1 fruit fly cellular context compared by ENCODE assay signal in genomic region chrX:3689079-3689478, dm6.
A peak's percentile ranks its signal among the peaks of the same experiment; 100 is the strongest.
TF ChIP-seq lines count a peak whose summit lies in the region.

No protein-coding gene starts in this region.

TF ChIP-seq in whole organism, embryonic, 481 proteins besides CTCF, POLR2A, EP300 and RAD21 (continued from another document):
- TF ChIP-seq cg (GFP tag; optimal IDR thresholded peaks at IDR 0.05; lab: Kevin White, UChicago) (peak; percentile 77), unpg (GFP tag; optimal IDR thresholded peaks at IDR 0.05; lab: Kevin White, UChicago) (no peak), Med (GFP tag; lab: Kevin White, UChicago) (peak; percentile 67), CG8359 (GFP tag; optimal IDR thresholded peaks at IDR 0.05; lab: Kevin White, UChicago; ENCODE audit: borderline replicate concordance) (no peak), yki (optimal IDR thresholded peaks at IDR 0.05; lab: Kevin White, UChicago) (peak; percentile 61), Trl (optimal IDR thresholded peaks at IDR 0.05; lab: Kevin White, UChicago) (peak; percentile 94 to 96), Trl (GFP tag; optimal IDR thresholded peaks at IDR 0.05; lab: Kevin White, UChicago) (peak; percentile 12), bcd (GFP tag; optimal IDR thresholded peaks at IDR 0.05; lab: Kevin White, UChicago) (no peak), sd (tag; optimal IDR thresholded peaks at IDR 0.05; lab: Kevin White, UChicago) (peak; percentile 77), onecut (GFP tag; IDR thresholded peaks at IDR 0.05; lab: Robert Waterston, UW) (peak; percentile 60), CG10565 (GFP tag; optimal IDR thresholded peaks at IDR 0.05; lab: Kevin White, UChicago) (no peak), mirr (GFP tag; optimal IDR thresholded peaks at IDR 0.05; lab: Kevin White, UChicago) (no peak), Tbp (GFP tag; optimal IDR thresholded peaks at IDR 0.05; lab: Kevin White, UChicago) (no peak), Nf-YC (tag; optimal IDR thresholded peaks at IDR 0.05; lab: Kevin White, UChicago) (no peak), CG32532 (GFP tag; IDR thresholded peaks at IDR 0.05; lab: Robert Waterston, UW) (peak; percentile 45; the same call in 1 of the 2 replicates), cas (GFP tag; IDR thresholded peaks at IDR 0.05; lab: Robert Waterston, UW) (no peak), CG15479 (GFP tag; optimal IDR thresholded peaks at IDR 0.05; lab: Kevin White, UChicago) (no peak), lbe (GFP tag; optimal IDR thresholded peaks at IDR 0.05; lab: Kevin White, UChicago) (peak; percentile 44), gcm2 (GFP tag; optimal IDR thresholded peaks at IDR 0.05; lab: Kevin White, UChicago) (no peak), nau (GFP tag; optimal IDR thresholded peaks at IDR 0.05; lab: Kevin White, UChicago) (no peak), CG9437 (GFP tag; optimal IDR thresholded peaks at IDR 0.05; lab: Kevin White, UChicago) (peak; percentile 33), CrebB (tag; optimal IDR thresholded peaks at IDR 0.05; lab: Kevin White, UChicago) (no peak), psq (GFP tag; optimal IDR thresholded peaks at IDR 0.05; lab: Kevin White, UChicago) (peak; percentile 70), Rfx (GFP tag; IDR thresholded peaks at IDR 0.05; lab: Robert Waterston, UW) (no peak), NC2α (GFP tag; optimal IDR thresholded peaks at IDR 0.05; lab: Kevin White, UChicago) (no peak), CG12104 (GFP tag; optimal IDR thresholded peaks at IDR 0.05; lab: Kevin White, UChicago) (no peak), CG11504 (tag; optimal IDR thresholded peaks at IDR 0.05; lab: Kevin White, UChicago) (peak; percentile 31), Dip2 (GFP tag; IDR thresholded peaks at IDR 0.05; lab: Robert Waterston, UW) (no peak), scrt (GFP tag; optimal IDR thresholded peaks at IDR 0.05; lab: Kevin White, UChicago) (peak; percentile 26), pfk (GFP tag; optimal IDR thresholded peaks at IDR 0.05; lab: Kevin White, UChicago) (peak; percentile 61), CG4404 (GFP tag; IDR thresholded peaks at IDR 0.05; lab: Robert Waterston, UW) (no peak), sob (GFP tag; IDR thresholded peaks at IDR 0.05; lab: Robert Waterston, UW) (no peak), CG16779 (GFP tag; IDR thresholded peaks at IDR 0.05; lab: Robert Waterston, UW) (no peak), fd3F (GFP tag; optimal IDR thresholded peaks at IDR 0.05; lab: Kevin White, UChicago) (no peak), CG12155 (GFP tag; optimal IDR thresholded peaks at IDR 0.05; lab: Kevin White, UChicago) (no peak), Pdp1 (GFP tag; optimal IDR thresholded peaks at IDR 0.05; lab: Kevin White, UChicago) (peak in 1 of 2 experiments; percentile 81), caup (GFP tag; optimal IDR thresholded peaks at IDR 0.05; lab: Kevin White, UChicago; ENCODE audit: severe bottlenecking) (no peak), CG34224 (GFP tag; IDR thresholded peaks at IDR 0.05; lab: Robert Waterston, UW; ENCODE audit: partially characterized antibody) (peak; percentile 42; the same call in 1 of the 3 replicates), CG6854 (GFP tag; optimal IDR thresholded peaks at IDR 0.05; lab: Kevin White, UChicago) (no peak), CG34376 (GFP tag; optimal IDR thresholded peaks at IDR 0.05; lab: Kevin White, UChicago) (peak; percentile 43), CG14014 (GFP tag; IDR thresholded peaks at IDR 0.05; lab: Robert Waterston, UW) (no peak), Abd-B (GFP tag; optimal IDR thresholded peaks at IDR 0.05; lab: Kevin White, UChicago) (no peak), Hr78 (GFP tag; optimal IDR thresholded peaks at IDR 0.05; lab: Kevin White, UChicago) (peak in 1 of 2 experiments; percentile 61), Atf3 (GFP tag; optimal IDR thresholded peaks at IDR 0.05; lab: Kevin White, UChicago) (no peak), crc (GFP tag; optimal IDR thresholded peaks at IDR 0.05; lab: Kevin White, UChicago) (no peak), pros (GFP tag; optimal IDR thresholded peaks at IDR 0.05; lab: Kevin White, UChicago) (peak; percentile 49), ATbp (GFP tag; optimal IDR thresholded peaks at IDR 0.05; lab: Kevin White, UChicago) (no peak), Dll (GFP tag; IDR thresholded peaks at IDR 0.05; lab: Robert Waterston, UW; ENCODE audit: partially characterized antibody) (peak; percentile 31; the same call in 1 of the 4 replicates), ERR (GFP tag; optimal IDR thresholded peaks at IDR 0.05; lab: Kevin White, UChicago) (peak; percentile 16), fru (optimal IDR thresholded peaks at IDR 0.05; lab: Kevin White, UChicago) (no peak), CG11695 (GFP tag; IDR thresholded peaks at IDR 0.05; lab: Robert Waterston, UW) (no peak), Asciz (GFP tag; optimal IDR thresholded peaks at IDR 0.05; lab: Kevin White, UChicago) (no peak), inv (GFP tag; IDR thresholded peaks at IDR 0.05; lab: Robert Waterston, UW; ENCODE audit: partially characterized antibody) (no peak), CG13775 (GFP tag; optimal IDR thresholded peaks at IDR 0.05; lab: Kevin White, UChicago) (no peak), MTF-1 (GFP tag; optimal IDR thresholded peaks at IDR 0.05; lab: Kevin White, UChicago; ENCODE audit: borderline replicate concordance) (peak; percentile 3), mld (GFP tag; IDR thresholded peaks at IDR 0.05; lab: Robert Waterston, UW; ENCODE audit: partially characterized antibody) (no peak), CG18619 (GFP tag; optimal IDR thresholded peaks at IDR 0.05; lab: Kevin White, UChicago) (no peak), Jarid2 (GFP tag; optimal IDR thresholded peaks at IDR 0.05; lab: Kevin White, UChicago) (peak; percentile 48), sqz (GFP tag; optimal IDR thresholded peaks at IDR 0.05; lab: Kevin White, UChicago) (peak; percentile 64), nom (GFP tag; optimal IDR thresholded peaks at IDR 0.05; lab: Kevin White, UChicago) (peak; percentile 77), ci (GFP tag; IDR thresholded peaks at IDR 0.05; lab: Robert Waterston, UW) (peak; percentile 47; the same call in 2 of the 3 replicates), CG3163 (GFP tag; optimal IDR thresholded peaks at IDR 0.05; lab: Kevin White, UChicago) (peak; percentile 99), NFAT (GFP tag; IDR thresholded peaks at IDR 0.05; lab: Robert Waterston, UW) (no peak), CG10979 (tag; optimal IDR thresholded peaks at IDR 0.05; lab: Kevin White, UChicago) (no peak), ftz-f1 (GFP tag; optimal IDR thresholded peaks at IDR 0.05; lab: Kevin White, UChicago) (peak; percentile 40), chm (GFP tag; IDR thresholded peaks at IDR 0.05; lab: Robert Waterston, UW) (peak; percentile 74; the same call in 1 of the 2 replicates), CG10147 (GFP tag; optimal IDR thresholded peaks at IDR 0.05; lab: Kevin White, UChicago) (no peak), HmgD (GFP tag; optimal IDR thresholded peaks at IDR 0.05; lab: Kevin White, UChicago) (no peak), seq (GFP tag; IDR thresholded peaks at IDR 0.05; lab: Robert Waterston, UW) (no peak), Xbp1 (GFP tag; optimal IDR thresholded peaks at IDR 0.05; lab: Kevin White, UChicago) (no peak), Atf-2 (GFP tag; optimal IDR thresholded peaks at IDR 0.05; lab: Kevin White, UChicago) (no peak), CG10431 (GFP tag; optimal IDR thresholded peaks at IDR 0.05; lab: Kevin White, UChicago) (no peak), ind (GFP tag; optimal IDR thresholded peaks at IDR 0.05; lab: Kevin White, UChicago) (no peak), CG14441 (GFP tag; IDR thresholded peaks at IDR 0.05; lab: Robert Waterston, UW) (no peak), CG6175 (GFP tag; IDR thresholded peaks at IDR 0.05; lab: Robert Waterston, UW) (no peak), CG17361 (GFP tag; IDR thresholded peaks at IDR 0.05; lab: Robert Waterston, UW) (no peak), Dbx (GFP tag; IDR thresholded peaks at IDR 0.05; lab: Robert Waterston, UW) (0 out of 3 replicates have a peak, but pooled peaks have one; percentile 39), dmrt11E (tag; optimal IDR thresholded peaks at IDR 0.05; lab: Kevin White, UChicago) (no peak), CG4282 (GFP tag; optimal IDR thresholded peaks at IDR 0.05; lab: Kevin White, UChicago) (no peak), ewg (GFP tag; optimal IDR thresholded peaks at IDR 0.05; lab: Kevin White, UChicago) (no peak), CG15269 (tag; optimal IDR thresholded peaks at IDR 0.05; lab: Kevin White, UChicago) (no peak), usp (GFP tag; optimal IDR thresholded peaks at IDR 0.05; lab: Kevin White, UChicago) (no peak), dm (GFP tag; optimal IDR thresholded peaks at IDR 0.05; lab: Kevin White, UChicago) (no peak), CG4360 (GFP tag; IDR thresholded peaks at IDR 0.05; lab: Robert Waterston, UW) (peak; percentile 56), chinmo (GFP tag; IDR thresholded peaks at IDR 0.05; lab: Robert Waterston, UW; ENCODE audit: partially characterized antibody) (peak; percentile 91; the same call in 3 of the 4 replicates), corto (GFP tag; optimal IDR thresholded peaks at IDR 0.05; lab: Kevin White, UChicago) (peak; percentile 19)
TF ChIP-seq in whole organism, embryonic: peak in this region for 46.
